Worm (Caenorhabditis elegans): Measurements from ENCODE around the gene K08E4.3.

DNA sequence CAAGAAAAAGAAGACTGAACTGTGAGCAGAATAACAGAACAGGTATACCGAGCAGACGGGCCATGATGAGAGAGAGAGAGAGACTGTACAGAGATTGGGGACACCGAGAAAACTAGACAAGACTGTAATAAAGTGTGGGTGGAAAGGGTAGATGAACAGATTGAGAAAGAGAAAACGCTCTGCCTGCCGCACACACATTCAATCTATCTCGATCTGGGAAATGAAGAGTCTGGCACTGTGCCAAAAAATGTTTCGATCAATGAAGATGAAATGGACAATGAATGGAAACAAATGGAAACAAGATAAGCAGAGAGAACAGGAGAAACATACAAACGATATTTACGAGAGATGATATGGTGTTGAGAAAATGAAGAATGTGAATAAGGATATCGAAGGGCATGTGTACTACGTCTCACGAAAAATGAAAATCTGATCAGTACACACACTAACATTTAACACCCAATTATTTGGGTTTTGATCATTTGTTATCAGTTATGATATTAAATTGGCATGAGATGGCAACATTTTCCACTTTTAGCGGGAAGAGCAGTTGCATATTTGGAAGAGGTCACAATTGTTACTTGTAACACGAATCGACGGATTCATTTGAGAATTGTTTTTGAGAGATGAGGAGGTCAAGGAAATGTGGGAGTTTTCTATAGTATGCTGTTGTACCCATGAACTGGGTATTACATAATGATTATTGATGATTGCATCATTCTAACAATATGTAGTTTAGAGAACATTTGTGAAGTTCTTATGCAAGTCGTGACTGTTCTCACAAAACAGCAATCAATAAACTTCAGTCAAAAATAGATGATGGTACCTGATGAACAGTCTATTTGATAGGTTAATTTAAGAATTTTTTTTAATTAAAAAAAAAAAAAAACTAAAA is 12.5 kb upstream of the K08E4.3 start:
- peak; percentile 31 for TF ChIP-seq rnt-1 (tag; optimal IDR thresholded peaks at IDR 0.05)
- TF ChIP-seq ceh-82 (tag; optimal IDR thresholded peaks at IDR 0.05), result no peak
- no peak for TF ChIP-seq snpc-4 (tag; optimal IDR thresholded peaks at IDR 0.05)
- TF ChIP-seq ama-1 (optimal IDR thresholded peaks at IDR 0.05), result no peak
- no peak for TF ChIP-seq nhr-237 (tag; optimal IDR thresholded peaks at IDR 0.05)
- no peak for TF ChIP-seq nhr-11 (tag; optimal IDR thresholded peaks at IDR 0.05)
- no peak for TF ChIP-seq unc-62 (GFP tag; optimal IDR thresholded peaks at IDR 0.05)
- no peak for TF ChIP-seq swsn-7 (tag; optimal IDR thresholded peaks at IDR 0.05)
- no peak for TF ChIP-seq mab-9 (GFP tag; IDR thresholded peaks at IDR 0.05)
- TF ChIP-seq C16A3.4 (tag; optimal IDR thresholded peaks at IDR 0.05), result no peak
- no peak for TF ChIP-seq lin-35 (GFP tag; optimal IDR thresholded peaks at IDR 0.05)
- peak; percentile 69 for TF ChIP-seq blmp-1 (tag; optimal IDR thresholded peaks at IDR 0.05)
- TF ChIP-seq fos-1 (tag; optimal IDR thresholded peaks at IDR 0.05), result no peak
- no peak for TF ChIP-seq C04F5.9 (tag; optimal IDR thresholded peaks at IDR 0.05)
